Worm (Caenorhabditis elegans) whole organism, early embryonic: ENCODE data around the gene Y24D9B.1.

Source experiments
- ets-7 ChIP-seq: sonication (generic microtip); optimal IDR thresholded peaks from 2 replicates; lab custom pipeline; 2016; ENCODE audit warnings: missing genotype, missing genetic modification characterization, missing compliant biosample characterization
- flt-1 ChIP-seq: fragments of 200-800 bp; sonication (Bioruptor generic); IDR thresholded peaks from 2 replicates; pipeline ENCODE4 v1.3.6; 2022; ENCODE audit warnings: missing genetic modification characterization, missing compliant biosample characterization
- hnd-1 ChIP-seq: sonication (generic microtip); optimal IDR thresholded peaks from 2 replicates; lab custom pipeline; 2016; ENCODE audit warnings: missing genetic modification characterization, missing compliant biosample characterization
- tbx-11 ChIP-seq: fragments of 200-800 bp; sonication (Bioruptor generic); IDR thresholded peaks from 2 replicates; pipeline ENCODE4 v1.3.6; 2022; ENCODE audit warnings: missing genetic modification characterization, missing compliant biosample characterization
- tbx-37 ChIP-seq: fragments of 200-800 bp; sonication (Bioruptor generic); conservative IDR thresholded peaks from 2 replicates; pipeline ENCODE4 v1.3.6; 2022; ENCODE audit warnings: missing genetic modification reagents, missing genetic modification characterization, missing compliant biosample characterization

DNA sequence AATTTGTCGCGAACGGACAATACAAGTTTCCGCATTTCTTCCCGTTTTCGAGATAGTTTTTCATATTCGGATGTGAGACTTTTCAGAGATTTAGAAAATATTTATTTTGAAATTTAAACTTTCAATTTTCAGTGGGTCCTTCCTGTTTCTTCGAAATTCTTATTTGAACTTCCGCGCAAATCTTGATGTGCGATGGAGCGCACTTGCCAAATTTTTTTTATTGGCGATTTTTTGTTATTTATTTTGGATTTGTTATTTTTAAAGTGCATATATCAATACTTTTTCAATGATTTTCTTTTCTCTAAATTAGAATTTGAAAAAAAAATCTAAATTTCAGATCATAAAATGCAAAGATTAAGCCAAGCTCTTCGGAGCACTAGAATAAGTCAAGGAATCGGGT, 40.1 kb downstream of the Y24D9B.1 start, which contains the start of gene sars-2:
- TF ChIP-seq hnd-1 (tag; lab: Kevin White, UChicago), result no peak
- no peak for TF ChIP-seq tbx-37 (GFP tag; lab: Robert Waterston, UW)
- no peak for TF ChIP-seq tbx-11 (GFP tag; lab: Robert Waterston, UW)
- no peak for TF ChIP-seq ets-7 (tag; lab: Kevin White, UChicago)
- TF ChIP-seq flt-1 (GFP tag; lab: Robert Waterston, UW), result no peak
